Worm (Caenorhabditis elegans) whole organism, L4 larva: ENCODE results near the gene Y97E10AR.3.

ENCODE experiments used
- F10B5.3 ChIP-seq: sonication (generic microtip); optimal IDR thresholded peaks from 2 replicates; lab custom pipeline; 2016; ENCODE audit warnings: mild to moderate bottlenecking, missing genetic modification characterization, missing compliant biosample characterization
- F37D6.2 ChIP-seq: sonication (generic microtip); optimal IDR thresholded peaks from 2 replicates; lab custom pipeline; 2016; ENCODE audit warnings: mild to moderate bottlenecking, missing genetic modification characterization, missing compliant biosample characterization
- F44E2.7 ChIP-seq: fragments of 200-800 bp; sonication (Bioruptor generic); IDR thresholded peaks from 2 replicates; pipeline ENCODE4 v2.1.2; 2022; ENCODE audit warnings: missing genetic modification characterization, missing compliant biosample characterization
- F49E8.2 ChIP-seq: sonication (generic microtip); optimal IDR thresholded peaks from 2 replicates; lab custom pipeline; 2016; ENCODE audit warnings: missing compliant biosample characterization, mild to moderate bottlenecking, missing genetic modification characterization, borderline replicate concordance
- R02D3.7 ChIP-seq: fragments of 150-350 bp; sonication (generic microtip); optimal IDR thresholded peaks from 3 replicates; lab custom pipeline; 2014; ENCODE audit warnings: missing biosample characterization, missing genetic modification characterization
- T26A8.4 ChIP-seq: fragments of 200-800 bp; sonication (Bioruptor generic); IDR thresholded peaks from 2 replicates; pipeline ENCODE4 v1.3.6; 2022; ENCODE audit warnings: missing genetic modification characterization, missing compliant biosample characterization
- Y105C5A.15 ChIP-seq: fragments of 200-800 bp; sonication (Bioruptor generic); IDR thresholded peaks from 2 replicates; pipeline ENCODE4 v1.3.6; 2022; ENCODE audit warnings: missing genetic modification characterization, missing compliant biosample characterization
- Y48G9A.11 ChIP-seq: fragments of 200-800 bp; sonication (Bioruptor generic); IDR thresholded peaks from 2 replicates; pipeline ENCODE4 v1.3.6; 2022; ENCODE audit warnings: missing genetic modification reagents, missing genetic modification characterization, missing compliant biosample characterization
- ZK546.5 ChIP-seq, 2 experiments: sonication (generic microtip); optimal IDR thresholded peaks; 2 replicates each; lab custom pipeline; 2017; ENCODE audit warnings: missing biosample characterization in 2 of 2, missing genetic modification characterization in 2 of 2
- aha-1 ChIP-seq: fragments of 150-350 bp; peaks from one replicate; lab custom pipeline; 2014; ENCODE audit warnings: missing biosample characterization, missing genetic modification characterization
- arid-1 ChIP-seq: fragments of 200-800 bp; sonication (Bioruptor generic); conservative IDR thresholded peaks from 2 replicates; pipeline ENCODE4 v1.3.6; 2022; ENCODE audit warnings: missing genetic modification reagents, missing genetic modification characterization, missing compliant biosample characterization
- ceh-44 ChIP-seq: fragments of 200-800 bp; sonication (Bioruptor generic); IDR thresholded peaks from 2 replicates; pipeline ENCODE4 v1.3.6; 2022; ENCODE audit warnings: missing genetic modification reagents, missing genetic modification characterization, missing compliant biosample characterization
- ceh-82 ChIP-seq: sonication (generic microtip); optimal IDR thresholded peaks from 2 replicates; lab custom pipeline; 2017; ENCODE audit warnings: missing biosample characterization, missing genetic modification characterization
- ces-1 ChIP-seq: fragments of 150-350 bp; sonication (generic microtip); optimal IDR thresholded peaks from 4 replicates; lab custom pipeline; 2014; ENCODE audit warnings: missing biosample characterization, missing genetic modification reagents, missing genetic modification characterization
- cey-2 ChIP-seq: sonication (generic microtip); optimal IDR thresholded peaks from 3 replicates; lab custom pipeline; 2017; ENCODE audit warnings: missing genetic modification characterization, mild to moderate bottlenecking, missing compliant biosample characterization, antibody characterized with exemption, borderline replicate concordance; ENCODE audit not compliant: insufficient read depth
- daf-12 ChIP-seq: fragments of 150-350 bp; optimal IDR thresholded peaks from 2 replicates; lab custom pipeline; 2014; ENCODE audit warnings: missing biosample characterization, missing genetic modification reagents, missing genetic modification characterization
- dmd-8 ChIP-seq: fragments of 200-800 bp; sonication (Bioruptor generic); IDR thresholded peaks from 2 replicates; pipeline ENCODE4 v1.3.6; 2022; ENCODE audit warnings: missing genetic modification characterization, missing compliant biosample characterization
- dmd-9 ChIP-seq: fragments of 200-800 bp; sonication (Bioruptor generic); IDR thresholded peaks from 2 replicates; pipeline ENCODE4 v1.3.6; 2022; ENCODE audit warnings: missing genetic modification reagents, missing genetic modification characterization, missing compliant biosample characterization
- dpl-1 ChIP-seq: fragments of 150-350 bp; optimal IDR thresholded peaks from 2 replicates; lab custom pipeline; 2014; ENCODE audit warnings: missing biosample characterization, missing genetic modification reagents, missing genetic modification characterization
- duxl-1 ChIP-seq: sonication (generic microtip); optimal IDR thresholded peaks from 2 replicates; lab custom pipeline; 2016; ENCODE audit warnings: mild to moderate bottlenecking, missing genetic modification characterization, moderate library complexity, missing compliant biosample characterization; ENCODE audit not compliant: poor library complexity
- dve-1 ChIP-seq: sonication (generic microtip); optimal IDR thresholded peaks from 2 replicates; lab custom pipeline; 2017; ENCODE audit warnings: antibody characterized with exemption, mild to moderate bottlenecking, missing genetic modification characterization, missing compliant biosample characterization; ENCODE audit not compliant: insufficient read depth
- egl-27 ChIP-seq: sonication (generic microtip); optimal IDR thresholded peaks from 3 replicates; lab custom pipeline; 2017; ENCODE audit warnings: missing biosample characterization, missing genetic modification reagents, missing genetic modification characterization
- egl-43 ChIP-seq: fragments of 200-800 bp; sonication (Bioruptor generic); IDR thresholded peaks from 2 replicates; pipeline ENCODE4 v1.3.6; 2022; ENCODE audit warnings: missing genetic modification reagents, missing genetic modification characterization, missing compliant biosample characterization
- gei-8 ChIP-seq: fragments of 200-800 bp; sonication (Bioruptor generic); optimal IDR thresholded peaks from 2 replicates; lab custom pipeline; 2018; ENCODE audit warnings: mild to moderate bottlenecking, missing genetic modification characterization, missing compliant biosample characterization
- hlh-11 ChIP-seq: fragments of 200-800 bp; sonication (Bioruptor generic); optimal IDR thresholded peaks from 2 replicates; lab custom pipeline; 2018; ENCODE audit warnings: mild to moderate bottlenecking, missing genetic modification characterization, missing compliant biosample characterization
- hlh-30 ChIP-seq: sonication (generic microtip); optimal IDR thresholded peaks from 2 replicates; lab custom pipeline; 2017; ENCODE audit warnings: antibody characterized with exemption, mild to moderate bottlenecking, missing genetic modification characterization, missing compliant biosample characterization; ENCODE audit not compliant: insufficient read depth
- hmg-1.1 ChIP-seq: fragments of 200-800 bp; sonication (Bioruptor generic); IDR thresholded peaks from 2 replicates; pipeline ENCODE4 v1.3.6; 2022; ENCODE audit warnings: missing genetic modification reagents, missing genetic modification characterization, missing compliant biosample characterization
- lim-7 ChIP-seq: fragments of 200-800 bp; sonication (Bioruptor generic); IDR thresholded peaks from 2 replicates; pipeline ENCODE4 v1.3.6; 2022; ENCODE audit warnings: missing genetic modification characterization, missing compliant biosample characterization
- lin-15B ChIP-seq: fragments of 150-350 bp; sonication (generic microtip); optimal IDR thresholded peaks from 3 replicates; lab custom pipeline; 2014; ENCODE audit warnings: missing biosample characterization, missing genetic modification characterization
- lin-39 ChIP-seq: fragments of 150-350 bp; optimal IDR thresholded peaks from 2 replicates; lab custom pipeline; 2014; ENCODE audit warnings: missing biosample characterization, missing genetic modification reagents, missing genetic modification characterization
- lir-3 ChIP-seq: sonication (generic microtip); optimal IDR thresholded peaks from 2 replicates; lab custom pipeline; 2016; ENCODE audit warnings: mild to moderate bottlenecking, missing genetic modification characterization, missing compliant biosample characterization
- mep-1 ChIP-seq: fragments of 150-350 bp; sonication (generic microtip); optimal IDR thresholded peaks from 3 replicates; lab custom pipeline; 2014; ENCODE audit warnings: missing biosample characterization, missing genetic modification characterization
- mxl-2 ChIP-seq: fragments of 200-800 bp; sonication (Bioruptor generic); conservative IDR thresholded peaks from 2 replicates; pipeline ENCODE4 v1.3.6; 2022; ENCODE audit warnings: missing genetic modification reagents, missing genetic modification characterization, missing compliant biosample characterization
- nhr-11 ChIP-seq: fragments of 150-350 bp; optimal IDR thresholded peaks from 2 replicates; lab custom pipeline; 2014; ENCODE audit warnings: missing biosample characterization, missing genetic modification characterization
- nhr-237 ChIP-seq: sonication (generic microtip); optimal IDR thresholded peaks from 2 replicates; lab custom pipeline; 2017; ENCODE audit warnings: missing biosample characterization, missing genetic modification characterization
- nhr-25 ChIP-seq: sonication (generic microtip); optimal IDR thresholded peaks from 2 replicates; lab custom pipeline; 2017; ENCODE audit warnings: missing genetic modification characterization, mild to moderate bottlenecking, missing compliant biosample characterization, antibody characterized with exemption, moderate library complexity, borderline replicate concordance; ENCODE audit not compliant: insufficient read depth
- nhr-28 ChIP-seq: fragments of 150-350 bp; optimal IDR thresholded peaks from 2 replicates; lab custom pipeline; 2014; ENCODE audit warnings: missing biosample characterization, missing genetic modification characterization
- nhr-41 ChIP-seq: fragments of 200-800 bp; sonication (Bioruptor generic); IDR thresholded peaks from 2 replicates; pipeline ENCODE4 v1.3.6; 2022; ENCODE audit warnings: missing genetic modification reagents, missing genetic modification characterization, missing compliant biosample characterization
- nhr-42 ChIP-seq: fragments of 200-800 bp; sonication (Bioruptor generic); IDR thresholded peaks from 2 replicates; pipeline ENCODE4 v1.3.6; 2022; ENCODE audit warnings: missing genetic modification characterization, missing compliant biosample characterization
- nhr-6 ChIP-seq: fragments of 150-350 bp; optimal IDR thresholded peaks from 2 replicates; lab custom pipeline; 2014; ENCODE audit warnings: missing biosample characterization, missing genetic modification characterization
- nhr-76 ChIP-seq: fragments of 150-350 bp; optimal IDR thresholded peaks from 2 replicates; lab custom pipeline; 2014; ENCODE audit warnings: missing biosample characterization, missing genetic modification characterization
- php-3 ChIP-seq: fragments of 200-800 bp; sonication (Bioruptor generic); IDR thresholded peaks from 2 replicates; pipeline ENCODE4 v1.3.6; 2022; ENCODE audit warnings: missing genetic modification reagents, missing genetic modification characterization, missing compliant biosample characterization
- sdz-12 ChIP-seq: fragments of 200-800 bp; sonication (Bioruptor generic); optimal IDR thresholded peaks from 2 replicates; lab custom pipeline; 2018; ENCODE audit warnings: mild to moderate bottlenecking, missing genetic modification characterization, missing compliant biosample characterization
- set-16 ChIP-seq: fragments of 200-800 bp; sonication (Bioruptor generic); IDR thresholded peaks from 2 replicates; pipeline ENCODE4 v1.3.6; 2022; ENCODE audit warnings: missing genetic modification reagents, missing genetic modification characterization, missing compliant biosample characterization
- snpc-1.2 ChIP-seq: fragments of 200-800 bp; sonication (Bioruptor generic); IDR thresholded peaks from 2 replicates; pipeline ENCODE4 v1.3.6; 2022; ENCODE audit warnings: missing genetic modification reagents, missing genetic modification characterization, missing compliant biosample characterization
- snpc-4 ChIP-seq: fragments of 150-350 bp; optimal IDR thresholded peaks from 2 replicates; lab custom pipeline; 2014; ENCODE audit warnings: missing biosample characterization, missing genetic modification characterization
- spr-3 ChIP-seq: fragments of 200-800 bp; sonication (Bioruptor generic); optimal IDR thresholded peaks from 2 replicates; lab custom pipeline; 2018; ENCODE audit warnings: mild to moderate bottlenecking, missing genetic modification characterization, missing compliant biosample characterization
- unc-130 ChIP-seq: sonication (generic microtip); optimal IDR thresholded peaks from 2 replicates; lab custom pipeline; 2016; ENCODE audit warnings: missing genetic modification reagents, missing genetic modification characterization, missing compliant biosample characterization
- unc-39 ChIP-seq: sonication (generic microtip); optimal IDR thresholded peaks from 2 replicates; lab custom pipeline; 2017; ENCODE audit warnings: missing biosample characterization, missing genetic modification characterization
- vab-7 ChIP-seq: fragments of 200-800 bp; sonication (Bioruptor generic); IDR thresholded peaks from 2 replicates; pipeline ENCODE4 v1.3.6; 2022; ENCODE audit warnings: missing genetic modification reagents, missing genetic modification characterization, missing compliant biosample characterization
- zip-2 ChIP-seq: fragments of 150-350 bp; optimal IDR thresholded peaks from 2 replicates; lab custom pipeline; 2014; ENCODE audit warnings: missing biosample characterization, missing genetic modification characterization

Y97E10AR.3 gene

ce11 chrV:8000929-8001513 is 6.3 kb downstream of the Y97E10AR.3 start, which contains the start of gene Y97E10AR.1 (continued):
- TF ChIP-seq cey-2 (tag; lab: Kevin White, UChicago) (no peak), lir-3 (tag; lab: Kevin White, UChicago) (no peak), gei-8 (GFP tag; lab: Kevin White, UChicago) (peak; percentile 86), vab-7 (GFP tag; lab: Robert Waterston, UW) (no peak), dve-1 (tag; lab: Kevin White, UChicago) (peak; percentile 73), F37D6.2 (tag; lab: Kevin White, UChicago) (peak; percentile 34), arid-1 (no peak), nhr-237 (tag; lab: Kevin White, UChicago) (no peak), R02D3.7 (tag; lab: Kevin White, UChicago) (no peak), snpc-4 (no peak), nhr-6 (no peak), nhr-28 (tag; lab: Kevin White, UChicago) (peak; percentile 85), zip-2 (no peak), set-16 (GFP tag; lab: Robert Waterston, UW) (no peak), lim-7 (GFP tag; lab: Robert Waterston, UW) (no peak), aha-1 (tag; lab: Kevin White, UChicago) (peak; percentile 99), egl-43 (GFP tag; lab: Robert Waterston, UW) (no peak), dmd-8 (GFP tag; lab: Robert Waterston, UW) (no peak), unc-39 (tag; lab: Kevin White, UChicago) (no peak), duxl-1 (tag; lab: Kevin White, UChicago) (no peak), sdz-12 (GFP tag; lab: Kevin White, UChicago) (no peak), Y105C5A.15 (no peak), snpc-1.2 (GFP tag; lab: Robert Waterston, UW) (no peak), lin-39 (tag; lab: Kevin White, UChicago) (no peak), hmg-1.1 (GFP tag; lab: Robert Waterston, UW) (peak; percentile 85), lin-15B (tag; lab: Kevin White, UChicago) (no peak), nhr-76 (tag; lab: Kevin White, UChicago) (no peak), nhr-25 (tag; lab: Kevin White, UChicago) (no peak), mxl-2 (GFP tag; lab: Robert Waterston, UW) (0 out of 2 replicates have a peak, but pooled peaks have one; percentile 42), dmd-9 (GFP tag; lab: Robert Waterston, UW) (no peak), nhr-41 (peak; percentile 9; the same call in 1 of the 2 replicates), ces-1 (GFP tag; lab: Kevin White, UChicago) (no peak), mep-1 (tag; lab: Kevin White, UChicago) (peak; percentile 84), spr-3 (GFP tag; lab: Kevin White, UChicago) (no peak), hlh-30 (peak; percentile 95), php-3 (GFP tag; lab: Robert Waterston, UW) (no peak), nhr-11 (peak; percentile 58), ceh-44 (GFP tag; lab: Robert Waterston, UW) (no peak), dpl-1 (GFP tag; lab: Kevin White, UChicago) (peak; percentile 39), unc-130 (GFP tag; lab: Kevin White, UChicago) (no peak), ceh-82 (tag; lab: Kevin White, UChicago) (no peak), nhr-42 (GFP tag; lab: Robert Waterston, UW) (no peak), egl-27 (tag; lab: Kevin White, UChicago) (no peak), ZK546.5 (tag; optimal IDR thresholded peaks at IDR 0.05; lab: Kevin White, UChicago) (no peak), daf-12 (tag; lab: Kevin White, UChicago) (no peak), F49E8.2 (tag; lab: Kevin White, UChicago) (no peak), Y48G9A.11 (GFP tag; lab: Robert Waterston, UW) (no peak), T26A8.4 (GFP tag; lab: Robert Waterston, UW) (0 out of 2 replicates have a peak, but pooled peaks have one; percentile 39), F10B5.3 (tag; lab: Kevin White, UChicago) (no peak), F44E2.7 (GFP tag; lab: Robert Waterston, UW) (no peak), hlh-11 (tag; lab: Kevin White, UChicago) (peak; percentile 97)
